Fruit fly (Drosophila melanogaster): ENCODE measurements around the gene CG15369.

CG15369 gene

dm6 chrX:9216572-9216971, at the start of gene CG15369:
Gene CG15369, plus strand, starts transcription at chrX:9216872.
- TF ChIP-seq noc (tag; optimal IDR thresholded peaks at IDR 0.05), result no peak

- TF ChIP-seq noc (tag; optimal IDR thresholded peaks at IDR 0.05), result no peak
Observed at dm6 chrX:9168273-9168672, 48.4 kb upstream of the CG15369 start.

- TF ChIP-seq noc (tag; optimal IDR thresholded peaks at IDR 0.05), result no peak
Observed at dm6 chrX:9187429-9187828, 29.2 kb upstream of the CG15369 start.

dm6 chrX:9190555-9191184, 26.0 kb upstream of the CG15369 start, which contains the start of gene CG12115:
Gene CG12115, minus strand, starts transcription at chrX:9190605.
- no peak for TF ChIP-seq noc (tag; optimal IDR thresholded peaks at IDR 0.05)

dm6 chrX:9191357-9191756, 25.3 kb upstream of the CG15369 start, which contains the start of gene CG12057:
Gene CG12057, plus strand, starts transcription at chrX:9191657.
- TF ChIP-seq noc (tag; optimal IDR thresholded peaks at IDR 0.05), result no peak

dm6 chrX:9192429-9192828, 24.2 kb upstream of the CG15369 start, which contains the start of gene CG12056:
Gene CG12056, plus strand, starts transcription at chrX:9192669.
- TF ChIP-seq noc (tag; optimal IDR thresholded peaks at IDR 0.05), result no peak

dm6 chrX:9193604-9194003, 23.1 kb upstream of the CG15369 start, which contains the start of gene CG12106:
Gene CG12106, plus strand, starts transcription at chrX:9193898.
- TF ChIP-seq noc (tag; optimal IDR thresholded peaks at IDR 0.05), result peak; percentile 30

dm6 chrX:9195311-9195710, 21.4 kb upstream of the CG15369 start:
- TF ChIP-seq noc (tag; optimal IDR thresholded peaks at IDR 0.05), result no peak

dm6 chrX:9196362-9196761, 20.3 kb upstream of the CG15369 start, which contains the start of gene CG12118:
Gene CG12118, minus strand, starts transcription at chrX:9196414.
- peak; percentile 68 for TF ChIP-seq noc (tag; optimal IDR thresholded peaks at IDR 0.05)

dm6 chrX:9200234-9200633, 16.4 kb upstream of the CG15369 start:
- TF ChIP-seq noc (tag; optimal IDR thresholded peaks at IDR 0.05), result no peak

- no peak for TF ChIP-seq noc (tag; optimal IDR thresholded peaks at IDR 0.05)
Observed at dm6 chrX:9201080-9201479, 15.6 kb upstream of the CG15369 start.

- TF ChIP-seq noc (tag; optimal IDR thresholded peaks at IDR 0.05), result peak; percentile 91
Observed at dm6 chrX:9201866-9202681, 14.6 kb upstream of the CG15369 start.

dm6 chrX:9210787-9211186, 5.9 kb upstream of the CG15369 start, which contains the start of gene SmydA-9:
Gene SmydA-9, minus strand, starts transcription at chrX:9210887.
- TF ChIP-seq noc (tag; optimal IDR thresholded peaks at IDR 0.05), result no peak

- TF ChIP-seq noc (tag; optimal IDR thresholded peaks at IDR 0.05), result no peak
Observed at dm6 chrX:9214576-9214975, 2.1 kb upstream of the CG15369 start, which contains the start of gene Obp8a. Gene Obp8a, plus strand, starts transcription at chrX:9214876.

- no peak for TF ChIP-seq noc (tag; optimal IDR thresholded peaks at IDR 0.05)
Observed at dm6 chrX:9215485-9215884, 1.2 kb upstream of the CG15369 start, which contains the start of gene CG15368. Gene CG15368, plus strand, starts transcription at chrX:9215785.

- TF ChIP-seq noc (tag; optimal IDR thresholded peaks at IDR 0.05), result no peak
Observed at dm6 chrX:9220434-9220833, 3.8 kb downstream of the CG15369 start.

dm6 chrX:9223182-9223581, 6.5 kb downstream of the CG15369 start, which contains the start of gene t:
Gene t, minus strand, starts transcription at chrX:9223257.
- TF ChIP-seq noc (tag; optimal IDR thresholded peaks at IDR 0.05), result peak; percentile 15

All from whole organism, larva.